Fruit fly (Drosophila melanogaster) whole organism, embryonic: ENCODE results near the gene Acp29AB.
A peak's percentile ranks its signal among the peaks of the same experiment; 100 is the strongest.

Source experiments
- Ada2b ChIP-seq: fragments of 200-800 bp; sonication (Bioruptor generic); IDR thresholded peaks from 2 replicates; pipeline ENCODE4 v1.3.6; 2022; ENCODE audit warnings: missing biosample characterization, missing genetic modification characterization
- Asciz ChIP-seq: fragments of 200-800 bp; sonication (Bioruptor generic); optimal IDR thresholded peaks from 2 replicates; lab custom pipeline; 2017; ENCODE audit warnings: missing biosample characterization, mild to moderate bottlenecking, missing genetic modification characterization, missing genetic modification reagents
- Atf6 ChIP-seq: fragments of 200-800 bp; sonication (Bioruptor generic); IDR thresholded peaks from 2 replicates; pipeline ENCODE4 v1.3.6; 2022; ENCODE audit warnings: missing biosample characterization, missing genetic modification characterization
- BEAF-32 ChIP-seq: fragments of 200-800 bp; sonication (Bioruptor generic); optimal IDR thresholded peaks from 3 replicates; lab custom pipeline; 2017; ENCODE audit warnings: missing biosample characterization, missing genetic modification characterization, mild to moderate bottlenecking, moderate library complexity, missing genetic modification reagents
- CG12659 ChIP-seq: fragments of 200-800 bp; sonication (Bioruptor generic); optimal IDR thresholded peaks from 3 replicates; lab custom pipeline; 2017; ENCODE audit warnings: mild to moderate bottlenecking, missing biosample characterization, missing genetic modification reagents, missing genetic modification characterization
- CG13775 ChIP-seq: fragments of 200-800 bp; sonication (Bioruptor generic); optimal IDR thresholded peaks from 3 replicates; lab custom pipeline; 2017; ENCODE audit warnings: missing biosample characterization, mild to moderate bottlenecking, missing genetic modification characterization
- CG15011 ChIP-seq: fragments of 200-800 bp; sonication (Bioruptor generic); optimal IDR thresholded peaks from 3 replicates; lab custom pipeline; 2018; ENCODE audit warnings: missing biosample characterization, mild to moderate bottlenecking, missing genetic modification characterization
- CG15514 ChIP-seq: fragments of 200-800 bp; sonication (Bioruptor generic); optimal IDR thresholded peaks from 3 replicates; lab custom pipeline; 2017; ENCODE audit warnings: missing biosample characterization, missing genetic modification characterization, mild to moderate bottlenecking, moderate library complexity, missing genetic modification reagents
- CG18599 ChIP-seq: fragments of 200-800 bp; sonication (Bioruptor generic); optimal IDR thresholded peaks from 3 replicates; lab custom pipeline; 2017; ENCODE audit warnings: missing biosample characterization, missing genetic modification characterization, mild to moderate bottlenecking, moderate library complexity, missing genetic modification reagents
- CG18619 ChIP-seq: fragments of 200-800 bp; sonication (Bioruptor generic); optimal IDR thresholded peaks from 3 replicates; lab custom pipeline; 2017; ENCODE audit warnings: missing biosample characterization, mild to moderate bottlenecking, missing genetic modification characterization
- CG2678 ChIP-seq: fragments of 200-800 bp; sonication (Bioruptor generic); optimal IDR thresholded peaks from 3 replicates; lab custom pipeline; 2019; ENCODE audit warnings: missing biosample characterization, mild to moderate bottlenecking, missing genetic modification characterization, moderate library complexity
- CG32767 ChIP-seq: fragments of 200-800 bp; sonication (Bioruptor generic); IDR thresholded peaks from 2 replicates; pipeline ENCODE4 v1.3.6; 2022; ENCODE audit warnings: missing biosample characterization, missing genetic modification characterization
- CG4707 ChIP-seq: fragments of 200-800 bp; sonication (Bioruptor generic); optimal IDR thresholded peaks from 2 replicates; lab custom pipeline; 2018; ENCODE audit warnings: missing biosample characterization, mild to moderate bottlenecking, missing genetic modification characterization, moderate library complexity
- CG6654 ChIP-seq: fragments of 200-800 bp; sonication (Bioruptor generic); optimal IDR thresholded peaks from 2 replicates; lab custom pipeline; 2017; ENCODE audit warnings: missing biosample characterization, mild to moderate bottlenecking, missing genetic modification characterization
- CG7963 ChIP-seq: fragments of 200-800 bp; sonication (Bioruptor generic); IDR thresholded peaks from 3 replicates; pipeline ENCODE4 v1.3.6; 2022; ENCODE audit warnings: missing biosample characterization, missing genetic modification characterization; ENCODE audit not compliant: partially characterized antibody
- CG8290 ChIP-seq, 3 experiments: fragments of 200-800 bp; sonication (Bioruptor generic); optimal IDR thresholded peaks; 2 replicates each; lab custom pipeline; 2016 to 2019; ENCODE audit warnings: missing biosample characterization in 3 of 3, missing genetic modification characterization in 3 of 3, mild to moderate bottlenecking in 2 of 3, moderate library complexity in 1 of 3
- CG9727 ChIP-seq: fragments of 200-800 bp; sonication (Bioruptor generic); optimal IDR thresholded peaks from 3 replicates; lab custom pipeline; 2017; ENCODE audit warnings: missing biosample characterization, mild to moderate bottlenecking, missing genetic modification characterization
- HmgZ ChIP-seq: fragments of 200-800 bp; sonication (Bioruptor generic); optimal IDR thresholded peaks from 2 replicates; lab custom pipeline; 2018; ENCODE audit warnings: missing biosample characterization, mild to moderate bottlenecking, missing genetic modification characterization
- Hmr ChIP-seq: fragments of 200-800 bp; sonication (Bioruptor generic); optimal IDR thresholded peaks from 3 replicates; lab custom pipeline; 2017; ENCODE audit warnings: mild to moderate bottlenecking, missing biosample characterization, missing genetic modification reagents, missing genetic modification characterization
- Hsf ChIP-seq: fragments of 200-800 bp; sonication (Bioruptor generic); optimal IDR thresholded peaks from 3 replicates; lab custom pipeline; 2016; ENCODE audit warnings: missing biosample characterization, missing genetic modification characterization
- Mrtf ChIP-seq: fragments of 200-800 bp; sonication (Bioruptor generic); IDR thresholded peaks from 3 replicates; pipeline ENCODE4 v1.3.6; 2022; ENCODE audit warnings: missing biosample characterization, missing genetic modification characterization
- NfI ChIP-seq: fragments of 200-800 bp; sonication (Bioruptor generic); optimal IDR thresholded peaks from 3 replicates; lab custom pipeline; 2018; ENCODE audit warnings: missing biosample characterization, mild to moderate bottlenecking, missing genetic modification characterization, moderate library complexity
- PHDP ChIP-seq: fragments of 200-800 bp; sonication (Bioruptor generic); optimal IDR thresholded peaks from 3 replicates; lab custom pipeline; 2018; ENCODE audit warnings: missing biosample characterization, mild to moderate bottlenecking, missing genetic modification characterization, moderate library complexity
- Sox100B ChIP-seq: fragments of 200-800 bp; sonication (Bioruptor generic); optimal IDR thresholded peaks from 3 replicates; lab custom pipeline; 2018; ENCODE audit warnings: missing biosample characterization, mild to moderate bottlenecking, missing genetic modification characterization
- Trl ChIP-seq, 3 experiments: fragments of >200 bp in 2 of 3; fragments of 200-800 bp in 1 of 3; sonication (Bioruptor generic) in 1 of 3; optimal IDR thresholded peaks; 2 replicates in 1 of 3; 3 replicates in 2 of 3; lab custom pipeline; 2016 to 2017; ENCODE audit warnings: missing biosample characterization in 1 of 3, missing genetic modification characterization in 1 of 3
- YL-1 ChIP-seq: fragments of 200-800 bp; sonication (Bioruptor generic); optimal IDR thresholded peaks from 3 replicates; lab custom pipeline; 2017; ENCODE audit warnings: missing biosample characterization, mild to moderate bottlenecking, missing genetic modification characterization
- bsh ChIP-seq, 2 experiments: fragments of 200-800 bp; sonication (Bioruptor generic); optimal IDR thresholded peaks; 2 replicates each; lab custom pipeline; 2017 to 2018; ENCODE audit warnings: mild to moderate bottlenecking in 2 of 2, missing biosample characterization in 2 of 2, missing genetic modification characterization in 2 of 2, moderate library complexity in 1 of 2
- dm ChIP-seq: fragments of 200-800 bp; sonication (Bioruptor generic); optimal IDR thresholded peaks from 3 replicates; lab custom pipeline; 2016; ENCODE audit warnings: missing biosample characterization, missing genetic modification characterization
- dmrt99B ChIP-seq: fragments of 200-800 bp; sonication (Bioruptor generic); optimal IDR thresholded peaks from 2 replicates; lab custom pipeline; 2018; ENCODE audit warnings: missing biosample characterization, mild to moderate bottlenecking, missing genetic modification characterization, moderate library complexity
- dpn ChIP-seq, 2 experiments: fragments of 200-800 bp; sonication (Bioruptor generic); optimal IDR thresholded peaks; 3 replicates each; lab custom pipeline; 2016; ENCODE audit warnings: missing biosample characterization in 2 of 2, missing genetic modification characterization in 2 of 2
- fd3F ChIP-seq: fragments of 200-800 bp; sonication (Bioruptor generic); optimal IDR thresholded peaks from 2 replicates; lab custom pipeline; 2018; ENCODE audit warnings: missing biosample characterization, mild to moderate bottlenecking, missing genetic modification characterization, moderate library complexity
- gcm ChIP-seq: fragments of 200-800 bp; sonication (Bioruptor generic); optimal IDR thresholded peaks from 2 replicates; lab custom pipeline; 2019; ENCODE audit warnings: missing biosample characterization, mild to moderate bottlenecking, missing genetic modification characterization, moderate library complexity
- lilli ChIP-seq: fragments of 200-800 bp; sonication (Bioruptor generic); optimal IDR thresholded peaks from 3 replicates; lab custom pipeline; 2016; ENCODE audit warnings: missing biosample characterization, missing genetic modification characterization
- otp ChIP-seq: fragments of 200-800 bp; sonication (Bioruptor generic); IDR thresholded peaks from 3 replicates; pipeline ENCODE4, ENCODE4 v1.3.6; 2022; ENCODE audit warnings: missing biosample characterization, missing genetic modification characterization
- repo ChIP-seq: fragments of 200-800 bp; sonication (Bioruptor generic); optimal IDR thresholded peaks from 2 replicates; lab custom pipeline; 2016; ENCODE audit warnings: missing biosample characterization, missing genetic modification characterization
- rib ChIP-seq: fragments of 200-800 bp; sonication (Bioruptor generic); IDR thresholded peaks from 2 replicates; pipeline ENCODE4 v1.3.6; 2022; ENCODE audit warnings: missing biosample characterization, missing genetic modification characterization
- salm ChIP-seq: fragments of 200-800 bp; sonication (Bioruptor generic); optimal IDR thresholded peaks from 2 replicates; lab custom pipeline; 2018; ENCODE audit warnings: missing biosample characterization, mild to moderate bottlenecking, missing genetic modification characterization
- schlank ChIP-seq: fragments of 200-800 bp; sonication (Bioruptor generic); optimal IDR thresholded peaks from 2 replicates; lab custom pipeline; 2018; ENCODE audit warnings: missing biosample characterization, mild to moderate bottlenecking, missing genetic modification characterization
- scrt ChIP-seq: fragments of 200-800 bp; sonication (Bioruptor generic); optimal IDR thresholded peaks from 2 replicates; lab custom pipeline; 2018; ENCODE audit warnings: missing biosample characterization, mild to moderate bottlenecking, missing genetic modification characterization, moderate library complexity
- sd ChIP-seq: fragments of 200-800 bp; sonication (Bioruptor generic); optimal IDR thresholded peaks from 3 replicates; lab custom pipeline; 2018; ENCODE audit warnings: missing biosample characterization, mild to moderate bottlenecking, missing genetic modification characterization, moderate library complexity
- sob ChIP-seq: fragments of 200-800 bp; sonication (Bioruptor generic); IDR thresholded peaks from 2 replicates; pipeline ENCODE4 v1.3.6; 2022; ENCODE audit warnings: missing biosample characterization, missing genetic modification characterization
- sqz ChIP-seq: fragments of 200-800 bp; sonication (Bioruptor generic); optimal IDR thresholded peaks from 3 replicates; lab custom pipeline; 2018; ENCODE audit warnings: missing biosample characterization, mild to moderate bottlenecking, missing genetic modification characterization
- stc ChIP-seq: fragments of 200-800 bp; sonication (Bioruptor generic); IDR thresholded peaks from 2 replicates; pipeline ENCODE4 v1.3.6; 2022; ENCODE audit warnings: missing biosample characterization, missing genetic modification characterization
- sug ChIP-seq: fragments of 200-800 bp; optimal IDR thresholded peaks from 2 replicates; lab custom pipeline; 2019; ENCODE audit warnings: missing biosample characterization, mild to moderate bottlenecking, missing genetic modification characterization, moderate library complexity
- twi ChIP-seq: fragments of 200-800 bp; optimal IDR thresholded peaks from 2 replicates; lab custom pipeline; 2019; ENCODE audit warnings: missing biosample characterization, mild to moderate bottlenecking, missing genetic modification characterization, moderate library complexity
- wek ChIP-seq: fragments of 200-800 bp; sonication (Bioruptor generic); optimal IDR thresholded peaks from 3 replicates; lab custom pipeline; 2018; ENCODE audit warnings: missing biosample characterization, mild to moderate bottlenecking, missing genetic modification characterization, moderate library complexity
- zf30C ChIP-seq: fragments of 200-800 bp; sonication (Bioruptor generic); optimal IDR thresholded peaks from 3 replicates; lab custom pipeline; 2018; ENCODE audit warnings: missing biosample characterization, mild to moderate bottlenecking, missing genetic modification characterization

The Acp29AB gene

dm6 chr2L:8350560-8351171 is 42.4 kb downstream of the Acp29AB start (continued):
- TF ChIP-seq zf30C (GFP tag; lab: Kevin White, UChicago) (no peak), Ada2b (GFP tag; lab: Robert Waterston, UW) (peak; percentile 12; the same call in 1 of the 2 replicates), lilli (no peak), CG2678 (peak; percentile 68), CG18599 (GFP tag; lab: Kevin White, UChicago) (peak; percentile 62), fd3F (peak; percentile 28), Trl (optimal IDR thresholded peaks at IDR 0.05; lab: Kevin White, UChicago) (no peak), Trl (GFP tag; optimal IDR thresholded peaks at IDR 0.05; lab: Kevin White, UChicago) (peak; percentile 8), PHDP (peak; percentile 69), CG4707 (GFP tag; lab: Kevin White, UChicago) (peak; percentile 35), sqz (no peak), scrt (GFP tag; lab: Kevin White, UChicago) (peak; percentile 49), Hsf (no peak), gcm (GFP tag; lab: Kevin White, UChicago) (peak; percentile 14), sug (peak; percentile 46), stc (GFP tag; lab: Robert Waterston, UW) (no peak), dmrt99B (tag; lab: Kevin White, UChicago) (peak; percentile 25), Asciz (GFP tag; lab: Kevin White, UChicago) (peak; percentile 39), CG18619 (GFP tag; lab: Kevin White, UChicago) (peak; percentile 8), Hmr (peak; percentile 74), sob (GFP tag; lab: Robert Waterston, UW) (peak; percentile 55; the same call in 1 of the 2 replicates), CG13775 (no peak), dm (GFP tag; lab: Kevin White, UChicago) (no peak), NfI (GFP tag; lab: Kevin White, UChicago) (peak; percentile 2), CG9727 (GFP tag; lab: Kevin White, UChicago) (peak; percentile 16), CG12659 (GFP tag; lab: Kevin White, UChicago) (peak; percentile 24), dpn (GFP tag; optimal IDR thresholded peaks at IDR 0.05; lab: Kevin White, UChicago) (peak in 1 of 2 experiments; percentile 21), CG15514 (GFP tag; lab: Kevin White, UChicago) (peak; percentile 62), Atf6 (GFP tag; lab: Robert Waterston, UW) (peak; percentile 76), YL-1 (GFP tag; lab: Kevin White, UChicago) (peak; percentile 17), CG7963 (GFP tag; lab: Robert Waterston, UW) (no peak), schlank (tag; lab: Kevin White, UChicago) (peak; percentile 36), CG15011 (peak; percentile 47), Mrtf (no peak), CG8290 (GFP tag; optimal IDR thresholded peaks at IDR 0.05; lab: Kevin White, UChicago) (no peak), CG8290 (tag; optimal IDR thresholded peaks at IDR 0.05; lab: Kevin White, UChicago) (peak in 1 of 2 experiments; percentile 63), otp (0 out of 3 replicates have a peak, but pooled peaks have one; percentile 26), wek (GFP tag; lab: Kevin White, UChicago) (peak; percentile 52), salm (tag; lab: Kevin White, UChicago) (peak; percentile 39), BEAF-32 (GFP tag; lab: Kevin White, UChicago) (no peak), CG6654 (GFP tag; lab: Kevin White, UChicago) (no peak), rib (peak; percentile 33; the same call in 1 of the 2 replicates), twi (tag; lab: Kevin White, UChicago) (no peak), HmgZ (peak; percentile 65), bsh (GFP tag; optimal IDR thresholded peaks at IDR 0.05; lab: Kevin White, UChicago) (no peak), Sox100B (GFP tag; lab: Kevin White, UChicago) (peak; percentile 8), repo (no peak), CG32767 (no peak), sd (peak; percentile 95)
